Fruit fly (Drosophila melanogaster): ENCODE measurements around the gene Hk.
A peak's percentile ranks its signal among the peaks of the same experiment; 100 is the strongest.

DNA sequence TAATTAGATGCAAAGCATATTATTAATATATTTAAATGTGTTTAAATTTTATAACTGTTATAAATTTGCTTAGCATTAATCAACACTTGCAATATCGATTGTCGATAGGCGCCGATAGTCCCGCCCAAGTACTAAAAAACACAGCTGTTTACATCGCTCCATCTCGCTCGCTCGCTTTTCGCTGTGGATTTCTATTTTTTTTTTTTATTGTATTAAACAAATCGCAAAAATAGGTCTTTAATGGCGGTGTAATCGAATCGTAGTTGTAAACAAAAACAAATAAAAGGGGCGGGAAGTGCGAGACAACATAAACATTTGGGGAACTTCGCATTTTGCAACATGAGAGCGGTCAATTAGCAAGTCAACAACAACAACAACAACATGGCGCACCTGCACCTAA, 43.3 kb downstream of the Hk start, which contains the start of gene CG34408:
- no peak for TF ChIP-seq CG12768 (GFP tag; optimal IDR thresholded peaks at IDR 0.05)
- no peak for TF ChIP-seq Crg-1 (GFP tag; optimal IDR thresholded peaks at IDR 0.05)
- no peak for TF ChIP-seq Clk (GFP tag; optimal IDR thresholded peaks at IDR 0.05)
- peak; percentile 1 for TF ChIP-seq CG11617 (GFP tag; optimal IDR thresholded peaks at IDR 0.05)
- TF ChIP-seq kay (GFP tag; ENCODE audit: borderline replicate concordance) = no peak
